Fruit fly (Drosophila melanogaster) whole organism, adult: ENCODE results near the gene Cyp4d14.

ENCODE experiments used
- CG5204 ChIP-seq: fragments of 200-800 bp; sonication (Bioruptor generic); optimal IDR thresholded peaks from 2 replicates; lab custom pipeline; 2016; ENCODE audit warnings: missing biosample characterization, missing genetic modification characterization
- CG7101 ChIP-seq: fragments of 200-800 bp; sonication (Bioruptor generic); optimal IDR thresholded peaks from 2 replicates; lab custom pipeline; 2018; ENCODE audit warnings: missing biosample characterization, mild to moderate bottlenecking, missing genetic modification characterization, moderate library complexity
- Crg-1 ChIP-seq: fragments of 200-800 bp; sonication (Bioruptor generic); optimal IDR thresholded peaks from 2 replicates; lab custom pipeline; 2016; ENCODE audit warnings: missing biosample characterization, missing genetic modification characterization
- cic ChIP-seq: fragments of 200-800 bp; sonication (Bioruptor generic); optimal IDR thresholded peaks from 2 replicates; lab custom pipeline; 2017; ENCODE audit warnings: missing biosample characterization, mild to moderate bottlenecking, missing genetic modification characterization, moderate library complexity
- kay ChIP-seq: fragments of 200-800 bp; sonication (Bioruptor generic); peaks from one replicate; lab custom pipeline; 2016; ENCODE audit warnings: missing biosample characterization, missing genetic modification characterization, borderline replicate concordance
- tj ChIP-seq: fragments of 200-800 bp; sonication (Bioruptor generic); optimal IDR thresholded peaks from 3 replicates; lab custom pipeline; 2017; ENCODE audit warnings: missing biosample characterization, mild to moderate bottlenecking, missing genetic modification characterization, moderate library complexity
- toe ChIP-seq: fragments of 200-800 bp; sonication (Bioruptor generic); optimal IDR thresholded peaks from 2 replicates; lab custom pipeline; 2016; ENCODE audit warnings: missing biosample characterization, missing genetic modification characterization

DNA sequence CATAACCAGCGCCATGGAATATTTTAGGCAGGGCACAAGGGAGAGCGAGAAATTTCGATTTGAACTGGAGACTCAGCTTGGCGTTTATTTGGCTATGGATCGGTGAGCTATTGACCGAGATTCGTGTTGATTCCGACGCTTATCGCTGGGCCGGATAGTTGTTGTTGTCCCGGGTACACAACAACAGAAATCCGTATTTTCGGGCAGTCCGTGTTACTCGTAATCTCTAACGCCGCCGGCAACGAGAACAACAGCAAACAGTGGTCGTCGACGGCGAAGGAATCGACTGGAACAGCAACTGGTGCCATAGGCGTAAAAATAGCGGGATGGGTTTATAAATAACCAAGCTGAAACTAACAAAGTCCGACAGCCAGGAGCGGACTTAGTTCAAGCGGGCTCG lies 16.8 kb upstream of the Cyp4d14 start:
- TF ChIP-seq toe (GFP tag; lab: Kevin White, UChicago) = no peak
- TF ChIP-seq kay (GFP tag; lab: Kevin White, UChicago) = no peak
- no peak for TF ChIP-seq CG5204 (GFP tag; lab: Kevin White, UChicago)
- TF ChIP-seq cic = no peak
- TF ChIP-seq CG7101 (tag; lab: Kevin White, UChicago) = no peak
- TF ChIP-seq Crg-1 (GFP tag; lab: Kevin White, UChicago) = no peak
- TF ChIP-seq tj (GFP tag; lab: Kevin White, UChicago) = no peak
